Worm (Caenorhabditis elegans): ENCODE results near the gene Y47D3A.1.

The Y47D3A.1 gene

DNA sequence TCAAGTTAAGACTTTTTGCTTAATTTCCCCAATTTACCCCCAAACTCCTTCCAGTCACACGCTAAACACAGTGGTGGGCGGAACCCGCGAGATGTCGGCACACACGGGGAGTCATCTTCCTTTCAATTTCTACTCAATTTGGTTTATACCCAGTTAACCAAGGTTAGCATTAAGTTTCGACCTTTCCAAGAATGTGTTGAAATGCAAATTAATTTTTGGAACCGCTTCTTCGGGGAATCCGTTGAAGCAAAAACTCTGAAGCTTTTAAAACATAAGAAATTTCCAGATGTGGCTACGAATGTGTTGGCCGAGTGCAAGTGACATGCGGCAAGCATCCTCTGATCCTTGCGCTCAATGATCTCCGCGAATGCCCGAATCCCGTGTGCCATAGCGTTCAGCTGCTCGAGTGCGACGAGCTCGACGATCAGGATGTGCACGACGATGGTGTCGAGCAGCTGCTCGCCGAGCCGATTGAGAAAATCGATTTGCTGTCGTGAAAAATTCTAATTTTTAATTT lies 50.7 kb downstream of the Y47D3A.1 start:
- TF ChIP-seq nhr-237 (tag; optimal IDR thresholded peaks at IDR 0.05) = no peak
- TF ChIP-seq sptf-1 (tag; optimal IDR thresholded peaks at IDR 0.05) = no peak
- TF ChIP-seq ces-1 (GFP tag; optimal IDR thresholded peaks at IDR 0.05) = no peak
- no peak for TF ChIP-seq nhr-12 (tag; optimal IDR thresholded peaks at IDR 0.05)
- no peak for TF ChIP-seq ceh-83 (GFP tag; optimal IDR thresholded peaks at IDR 0.05)
- no peak for TF ChIP-seq lin-13 (tag; optimal IDR thresholded peaks at IDR 0.05)
- no peak for TF ChIP-seq pha-4 (tag; optimal IDR thresholded peaks at IDR 0.05)
- no peak for TF ChIP-seq ceh-39 (tag; optimal IDR thresholded peaks at IDR 0.05)

- peak; percentile 65 for TF ChIP-seq zip-8 (tag; optimal IDR thresholded peaks at IDR 0.05)
- peak; percentile 49 for TF ChIP-seq nhr-2 (tag; optimal IDR thresholded peaks at IDR 0.05)
- no peak for TF ChIP-seq ceh-43 (GFP tag; optimal IDR thresholded peaks at IDR 0.05)
- peak; percentile 37 for TF ChIP-seq lin-13 (tag; optimal IDR thresholded peaks at IDR 0.05)
These were observed 51.5 kb downstream of the Y47D3A.1 start for ce11 chrIII:11090112-11090648.
